Fruit fly (Drosophila melanogaster): ENCODE results near the gene CG4022.

CG4022 gene

DNA sequence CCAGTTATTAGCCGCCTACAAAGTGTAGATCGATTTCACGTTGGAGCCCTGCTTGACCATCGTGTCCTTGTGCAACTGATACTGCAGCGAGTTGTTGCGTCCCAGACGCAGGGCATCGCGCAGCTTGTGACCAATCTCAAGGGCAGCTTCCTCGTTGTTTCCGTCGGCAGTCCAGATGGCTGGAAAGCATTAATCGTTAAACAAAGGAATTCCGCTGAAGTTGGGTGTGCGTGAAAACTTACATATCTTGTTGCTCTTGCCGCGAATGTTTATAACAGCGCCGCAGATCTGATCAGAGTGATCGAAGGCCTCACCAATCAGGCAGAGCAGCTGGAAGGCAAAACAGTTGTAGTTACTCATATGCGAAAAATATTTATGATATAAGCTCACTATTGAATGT is 10.8 kb downstream of the CG4022 start:
- TF ChIP-seq fd85E (GFP tag; optimal IDR thresholded peaks at IDR 0.05) (no peak), Sox14 (GFP tag; optimal IDR thresholded peaks at IDR 0.05) (peak; percentile 13), CG1621 (tag; optimal IDR thresholded peaks at IDR 0.05) (peak; percentile 55)

DNA sequence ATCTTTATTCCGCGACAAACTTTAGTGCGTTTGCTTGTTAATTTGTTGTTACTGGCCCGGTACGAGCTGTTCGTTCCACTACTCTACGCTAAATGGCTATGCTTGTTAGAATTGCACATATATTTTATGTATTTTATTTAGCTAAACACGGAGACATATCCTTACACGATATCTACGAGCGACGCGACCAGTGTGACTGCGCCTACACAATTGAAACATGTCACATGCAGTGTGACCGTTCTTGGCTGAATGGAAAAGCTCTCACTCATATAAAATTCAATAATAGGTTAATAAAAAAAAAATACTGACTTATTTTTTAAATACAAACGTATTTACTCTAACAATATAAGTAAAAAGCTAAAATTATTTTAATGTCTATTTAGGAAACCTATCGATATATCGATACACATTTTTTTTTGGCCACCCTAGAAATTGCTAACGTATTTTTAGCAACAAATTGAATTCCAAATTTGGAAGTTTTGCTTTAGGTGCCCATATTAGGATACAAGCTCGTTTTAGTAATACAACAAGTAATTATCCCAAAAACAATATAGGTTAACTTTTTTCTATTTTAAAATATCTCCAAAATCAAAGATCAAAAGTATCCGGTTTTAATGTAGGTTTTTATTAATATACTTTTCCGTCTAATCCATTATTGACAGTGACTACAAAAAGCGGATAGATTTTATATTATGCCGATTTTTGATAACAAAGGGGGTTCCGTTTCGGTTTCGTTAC is 11.4 kb downstream of the CG4022 start, which contains the start of gene CG4080:
Gene CG4080, minus strand, starts transcription at position 215 of the 738 bp plus-strand sequence.
- TF ChIP-seq dsx (GFP tag; optimal IDR thresholded peaks at IDR 0.05; ENCODE audit: poor library complexity, severe bottlenecking) (peak; percentile 48), OdsH (GFP tag; optimal IDR thresholded peaks at IDR 0.05) (no peak), fd85E (GFP tag; optimal IDR thresholded peaks at IDR 0.05) (no peak), lz (GFP tag; optimal IDR thresholded peaks at IDR 0.05) (peak; percentile 37), Gug (GFP tag; IDR thresholded peaks at IDR 0.05) (no peak), Sox102F (GFP tag; optimal IDR thresholded peaks at IDR 0.05) (peak; percentile 64), CG11294 (GFP tag; IDR thresholded peaks at IDR 0.05) (no peak), salr (GFP tag; optimal IDR thresholded peaks at IDR 0.05) (no peak), CG15336 (GFP tag; IDR thresholded peaks at IDR 0.05) (no peak), pdm3 (GFP tag; optimal IDR thresholded peaks at IDR 0.05) (no peak), vri (GFP tag; optimal IDR thresholded peaks at IDR 0.05) (peak; percentile 40), fkh (GFP tag; optimal IDR thresholded peaks at IDR 0.05) (peak; percentile 82), fd59A (GFP tag; optimal IDR thresholded peaks at IDR 0.05) (no peak), cyc (GFP tag; optimal IDR thresholded peaks at IDR 0.05) (peak; percentile 31), CG6792 (GFP tag; optimal IDR thresholded peaks at IDR 0.05) (no peak), Eip93F (GFP tag; optimal IDR thresholded peaks at IDR 0.05) (peak; percentile 61), CG34406 (GFP tag; optimal IDR thresholded peaks at IDR 0.05) (no peak), CG7368 (GFP tag; optimal IDR thresholded peaks at IDR 0.05) (no peak), Hr39 (GFP tag; optimal IDR thresholded peaks at IDR 0.05) (no peak), CG8319 (GFP tag; optimal IDR thresholded peaks at IDR 0.05) (no peak), acj6 (GFP tag; optimal IDR thresholded peaks at IDR 0.05) (peak; percentile 8), CG4318 (GFP tag; optimal IDR thresholded peaks at IDR 0.05) (no peak), Hr38 (GFP tag; optimal IDR thresholded peaks at IDR 0.05) (no peak), CG6276 (GFP tag; optimal IDR thresholded peaks at IDR 0.05) (no peak), Ets96B (tag; optimal IDR thresholded peaks at IDR 0.05) (no peak), esn (GFP tag; optimal IDR thresholded peaks at IDR 0.05) (peak; percentile 61), CG10631 (GFP tag; optimal IDR thresholded peaks at IDR 0.05) (no peak), Sox15 (GFP tag; optimal IDR thresholded peaks at IDR 0.05) (no peak), Blimp-1 (GFP tag; optimal IDR thresholded peaks at IDR 0.05) (no peak), Smox (GFP tag; optimal IDR thresholded peaks at IDR 0.05) (no peak), dac (GFP tag; optimal IDR thresholded peaks at IDR 0.05) (no peak), CG16779 (tag; optimal IDR thresholded peaks at IDR 0.05) (peak; percentile 43), CG1621 (tag; optimal IDR thresholded peaks at IDR 0.05) (peak; percentile 30), achi (GFP tag; optimal IDR thresholded peaks at IDR 0.05) (peak; percentile 5), CG31627 (GFP tag; optimal IDR thresholded peaks at IDR 0.05) (no peak), CG11762 (GFP tag; optimal IDR thresholded peaks at IDR 0.05; ENCODE audit: insufficient read depth) (no peak), CG8632 (GFP tag; optimal IDR thresholded peaks at IDR 0.05) (peak; percentile 26), svp (GFP tag) (peak; percentile 59), Met (GFP tag; optimal IDR thresholded peaks at IDR 0.05) (peak; percentile 64), Lpt (GFP tag; optimal IDR thresholded peaks at IDR 0.05) (no peak), Eip78C (GFP tag) (peak; percentile 79), topi (GFP tag; optimal IDR thresholded peaks at IDR 0.05) (peak; percentile 46), Hr4 (GFP tag; optimal IDR thresholded peaks at IDR 0.05) (no peak), CG10669 (GFP tag; optimal IDR thresholded peaks at IDR 0.05) (no peak), Eip75B (GFP tag; optimal IDR thresholded peaks at IDR 0.05) (peak; percentile 7), eg (GFP tag; IDR thresholded peaks at IDR 0.05) (no peak), spab (GFP tag; optimal IDR thresholded peaks at IDR 0.05) (no peak), ss (GFP tag; optimal IDR thresholded peaks at IDR 0.05) (peak in 1 of 2 experiments; percentile 10)
